Fruit fly (Drosophila melanogaster) Kc167 (cell line): ENCODE data around the gene Aos1.

ENCODE experiments used
- Sin3A ChIP-seq: fragments of >200 bp; optimal IDR thresholded peaks from 2 replicates; lab custom pipeline; 2018; ENCODE audit warnings: missing external identifiers
- h ChIP-seq: fragments of >200 bp; optimal IDR thresholded peaks from 3 replicates; lab custom pipeline; 2018; ENCODE audit warnings: missing external identifiers
- insv ChIP-seq: fragments of >200 bp; optimal IDR thresholded peaks from 3 replicates; lab custom pipeline; 2018; ENCODE audit warnings: missing external identifiers
- psq ChIP-seq: fragments of >200 bp; optimal IDR thresholded peaks from 2 replicates; lab custom pipeline; 2017; ENCODE audit warnings: missing external identifiers

- no peak for TF ChIP-seq h
- TF ChIP-seq insv (lab: Kevin White, UChicago): no peak
- no peak for TF ChIP-seq psq (lab: Kevin White, UChicago)
- TF ChIP-seq Sin3A (lab: Kevin White, UChicago): no peak
Measured at dm6 chr3R:12435948-12436347, 2.3 kb upstream of the Aos1 start, which contains the start of gene Desat2.
